Worm (Caenorhabditis elegans): ENCODE data around the gene pat-4.
A peak's percentile ranks its signal among the peaks of the same experiment; 100 is the strongest.

DNA sequence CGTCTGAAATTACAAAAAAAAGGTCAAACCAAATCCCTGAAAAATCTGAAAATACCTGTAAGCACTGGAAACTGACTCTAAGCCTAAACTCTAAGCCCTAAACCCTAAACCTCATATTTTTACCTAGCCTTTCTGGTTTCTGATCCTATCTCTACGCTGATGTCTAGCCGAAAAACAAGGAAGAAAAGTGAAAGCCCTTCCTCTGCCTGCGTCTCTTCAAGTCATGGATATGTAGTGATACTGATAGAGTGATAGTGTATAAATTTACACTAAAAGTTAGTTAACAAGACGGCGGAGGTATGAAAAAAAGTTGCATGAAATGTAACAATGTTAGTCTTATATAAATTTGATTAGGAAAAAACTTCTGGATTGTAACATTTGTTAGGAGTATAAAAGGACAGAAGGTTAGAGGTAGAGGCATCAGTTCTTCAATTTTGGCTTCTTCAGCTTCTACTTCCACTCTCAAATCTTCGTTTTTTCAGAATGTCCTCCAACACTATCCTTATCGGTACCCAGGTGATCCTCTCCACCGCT lies 54.0 kb downstream of the pat-4 start, which contains the start of gene col-88:
- TF ChIP-seq D1046.2 (GFP tag; IDR thresholded peaks at IDR 0.05): no peak
- no peak for TF ChIP-seq fkh-10 (GFP tag; optimal IDR thresholded peaks at IDR 0.05)
- no peak for TF ChIP-seq ces-1 (GFP tag; optimal IDR thresholded peaks at IDR 0.05)
- no peak for TF ChIP-seq F49E8.2 (tag; optimal IDR thresholded peaks at IDR 0.05; ENCODE audit: borderline replicate concordance)
- TF ChIP-seq F44E2.7 (GFP tag; IDR thresholded peaks at IDR 0.05): no peak
- TF ChIP-seq nhr-237 (tag; optimal IDR thresholded peaks at IDR 0.05): no peak
- TF ChIP-seq pha-4 (GFP tag; IDR thresholded peaks at IDR 0.05): no peak
- no peak for TF ChIP-seq pha-4 (tag; optimal IDR thresholded peaks at IDR 0.05)
- no peak for TF ChIP-seq unc-39 (tag; optimal IDR thresholded peaks at IDR 0.05)
- TF ChIP-seq unc-130 (GFP tag; optimal IDR thresholded peaks at IDR 0.05): no peak
- TF ChIP-seq dmd-9 (GFP tag; IDR thresholded peaks at IDR 0.05): no peak
- TF ChIP-seq nhr-28 (tag; optimal IDR thresholded peaks at IDR 0.05): peak; percentile 33

Measured in whole organism, L4 larva.